Worm (Caenorhabditis elegans): Measurements from ENCODE around the gene T16A9.3.

- TF ChIP-seq ama-1 (optimal IDR thresholded peaks at IDR 0.05) (no peak), ama-1 (GFP tag; optimal IDR thresholded peaks at IDR 0.05) (no peak), ceh-91 (GFP tag; IDR thresholded peaks at IDR 0.05) (no peak), ceh-100 (GFP tag; IDR thresholded peaks at IDR 0.05) (no peak), snpc-4 (GFP tag; optimal IDR thresholded peaks at IDR 0.05) (no peak), snpc-4 (tag; optimal IDR thresholded peaks at IDR 0.05) (no peak), unc-62 (GFP tag; optimal IDR thresholded peaks at IDR 0.05) (no peak), mxl-1 (tag; optimal IDR thresholded peaks at IDR 0.05) (no peak), F33H1.4 (GFP tag; IDR thresholded peaks at IDR 0.05) (no peak)
Observed at ce11 chrV:14210743-14211142, 5.4 kb downstream of the T16A9.3 start, which contains the start of gene str-230.

Measured in whole organism, young adult.